Worm (Caenorhabditis elegans) whole organism, L4 larva: ENCODE data around the gene R09E10.2.
"Not testable (repeated sequence)": the region's sequence is repeated elsewhere in the genome, so short reads cannot be mapped to it uniquely, and the experiment has no call there.

Experiments
- D1046.2 ChIP-seq: fragments of 200-800 bp; sonication (Bioruptor generic); IDR thresholded peaks from 2 replicates; pipeline ENCODE4 v1.3.6; 2022; ENCODE audit warnings: missing genetic modification characterization, missing compliant biosample characterization
- F26F4.8 ChIP-seq: fragments of 200-800 bp; sonication (Bioruptor generic); conservative IDR thresholded peaks from 2 replicates; pipeline ENCODE4 v1.3.6; 2022; ENCODE audit warnings: missing genetic modification characterization, missing compliant biosample characterization
- T20F7.1 ChIP-seq: fragments of 200-800 bp; sonication (Bioruptor generic); optimal IDR thresholded peaks from 2 replicates; lab custom pipeline; 2018; ENCODE audit warnings: mild to moderate bottlenecking, missing genetic modification characterization, missing compliant biosample characterization
- Y48G9A.11 ChIP-seq: fragments of 200-800 bp; sonication (Bioruptor generic); IDR thresholded peaks from 2 replicates; pipeline ENCODE4 v1.3.6; 2022; ENCODE audit warnings: missing genetic modification reagents, missing genetic modification characterization, missing compliant biosample characterization
- Y5F2A.4 ChIP-seq: fragments of 200-800 bp; sonication (Bioruptor generic); optimal IDR thresholded peaks from 2 replicates; lab custom pipeline; 2018; ENCODE audit warnings: mild to moderate bottlenecking, missing genetic modification characterization, missing compliant biosample characterization
- aha-1 ChIP-seq: fragments of 150-350 bp; peaks from one replicate; lab custom pipeline; 2014; ENCODE audit warnings: missing biosample characterization, missing genetic modification characterization
- aly-2 ChIP-seq: sonication (generic microtip); optimal IDR thresholded peaks from 2 replicates; lab custom pipeline; 2018; ENCODE audit warnings: missing biosample characterization, missing genetic modification characterization
- ama-1 ChIP-seq: fragments of 150-350 bp; optimal IDR thresholded peaks from 2 replicates; lab custom pipeline; 2014; ENCODE audit warnings: inconsistent platforms, mixed read lengths
- arid-1 ChIP-seq: fragments of 200-800 bp; sonication (Bioruptor generic); conservative IDR thresholded peaks from 2 replicates; pipeline ENCODE4 v1.3.6; 2022; ENCODE audit warnings: missing genetic modification reagents, missing genetic modification characterization, missing compliant biosample characterization
- ctbp-1 ChIP-seq: fragments of 200-800 bp; sonication (Bioruptor generic); IDR thresholded peaks from 2 replicates; pipeline ENCODE4 v1.3.6; 2022; ENCODE audit warnings: missing genetic modification reagents, missing genetic modification characterization, missing compliant biosample characterization
- daf-16 ChIP-seq, 3 experiments: sonication (generic microtip); optimal IDR thresholded peaks; 2 replicates each; lab custom pipeline; 2016 to 2017; ENCODE audit warnings: missing genetic modification characterization in 3 of 3, missing genetic modification reagents in 3 of 3, mild to moderate bottlenecking in 2 of 3, missing compliant biosample characterization in 2 of 3, missing biosample characterization in 1 of 3, moderate library complexity in 1 of 3
- dmd-6 ChIP-seq: fragments of 200-800 bp; sonication (Bioruptor generic); IDR thresholded peaks from 2 replicates; pipeline ENCODE4 v1.3.6; 2022; ENCODE audit warnings: missing genetic modification reagents, missing genetic modification characterization, missing compliant biosample characterization
- dmd-8 ChIP-seq: fragments of 200-800 bp; sonication (Bioruptor generic); IDR thresholded peaks from 2 replicates; pipeline ENCODE4 v1.3.6; 2022; ENCODE audit warnings: missing genetic modification characterization, missing compliant biosample characterization
- dmd-9 ChIP-seq: fragments of 200-800 bp; sonication (Bioruptor generic); IDR thresholded peaks from 2 replicates; pipeline ENCODE4 v1.3.6; 2022; ENCODE audit warnings: missing genetic modification reagents, missing genetic modification characterization, missing compliant biosample characterization
- egl-27 ChIP-seq: sonication (generic microtip); optimal IDR thresholded peaks from 3 replicates; lab custom pipeline; 2017; ENCODE audit warnings: missing biosample characterization, missing genetic modification reagents, missing genetic modification characterization
- egl-43 ChIP-seq: fragments of 200-800 bp; sonication (Bioruptor generic); IDR thresholded peaks from 2 replicates; pipeline ENCODE4 v1.3.6; 2022; ENCODE audit warnings: missing genetic modification reagents, missing genetic modification characterization, missing compliant biosample characterization
- hlh-11 ChIP-seq: fragments of 200-800 bp; sonication (Bioruptor generic); optimal IDR thresholded peaks from 2 replicates; lab custom pipeline; 2018; ENCODE audit warnings: mild to moderate bottlenecking, missing genetic modification characterization, missing compliant biosample characterization
- hmg-1.1 ChIP-seq: fragments of 200-800 bp; sonication (Bioruptor generic); IDR thresholded peaks from 2 replicates; pipeline ENCODE4 v1.3.6; 2022; ENCODE audit warnings: missing genetic modification reagents, missing genetic modification characterization, missing compliant biosample characterization
- lim-7 ChIP-seq: fragments of 200-800 bp; sonication (Bioruptor generic); IDR thresholded peaks from 2 replicates; pipeline ENCODE4 v1.3.6; 2022; ENCODE audit warnings: missing genetic modification characterization, missing compliant biosample characterization
- lin-1 ChIP-seq: fragments of 200-800 bp; sonication (Bioruptor generic); IDR thresholded peaks from 2 replicates; pipeline ENCODE4 v1.3.6; 2022; ENCODE audit warnings: missing genetic modification reagents, missing genetic modification characterization, missing compliant biosample characterization
- lin-29 ChIP-seq: fragments of 200-800 bp; sonication (Bioruptor generic); IDR thresholded peaks from 2 replicates; pipeline ENCODE4 v1.3.6; 2022; ENCODE audit warnings: missing genetic modification reagents, missing genetic modification characterization, missing compliant biosample characterization
- lin-38 ChIP-seq: fragments of 200-800 bp; sonication (Bioruptor generic); IDR thresholded peaks from 2 replicates; pipeline ENCODE4 v1.3.6; 2022; ENCODE audit warnings: missing genetic modification reagents, missing genetic modification characterization, missing compliant biosample characterization
- madf-5 ChIP-seq, 2 experiments: fragments of 200-800 bp; sonication (Bioruptor generic); IDR thresholded peaks; 2 replicates each; pipeline ENCODE4 v1.3.6; 2022; ENCODE audit warnings: missing compliant biosample characterization in 2 of 2, missing genetic modification characterization in 2 of 2
- mdt-29 ChIP-seq: fragments of 200-800 bp; sonication (Bioruptor generic); IDR thresholded peaks from 2 replicates; pipeline ENCODE4 v1.3.6; 2022; ENCODE audit warnings: missing genetic modification reagents, missing genetic modification characterization, missing compliant biosample characterization
- mxl-3 ChIP-seq: fragments of 200-800 bp; sonication (Bioruptor generic); optimal IDR thresholded peaks from 2 replicates; lab custom pipeline; 2018; ENCODE audit warnings: mild to moderate bottlenecking, missing genetic modification characterization, missing compliant biosample characterization
- nhr-28 ChIP-seq: fragments of 150-350 bp; optimal IDR thresholded peaks from 2 replicates; lab custom pipeline; 2014; ENCODE audit warnings: missing biosample characterization, missing genetic modification characterization
- nhr-77 ChIP-seq: fragments of 150-350 bp; optimal IDR thresholded peaks from 2 replicates; lab custom pipeline; 2014; ENCODE audit warnings: missing biosample characterization, missing genetic modification characterization
- pha-4 ChIP-seq, 2 experiments: fragments of 150-350 bp in 1 of 2; fragments of 200-800 bp in 1 of 2; sonication (Bioruptor generic) in 1 of 2; IDR thresholded peaks in 1 of 2; optimal IDR thresholded peaks in 1 of 2; 2 replicates each; pipeline versions ENCODE4 v1.3.6 to Lab custom; 2014 to 2022; ENCODE audit warnings: missing genetic modification characterization in 2 of 2, missing genetic modification reagents in 2 of 2, missing biosample characterization in 1 of 2, missing compliant biosample characterization in 1 of 2
- php-3 ChIP-seq: fragments of 200-800 bp; sonication (Bioruptor generic); IDR thresholded peaks from 2 replicates; pipeline ENCODE4 v1.3.6; 2022; ENCODE audit warnings: missing genetic modification reagents, missing genetic modification characterization, missing compliant biosample characterization
- pqm-1 ChIP-seq: sonication (generic microtip); optimal IDR thresholded peaks from 2 replicates; lab custom pipeline; 2017; ENCODE audit warnings: missing biosample characterization, missing genetic modification characterization
- rbr-2 ChIP-seq: sonication (generic microtip); optimal IDR thresholded peaks from 2 replicates; lab custom pipeline; 2016; ENCODE audit warnings: missing genotype, missing genetic modification characterization, missing compliant biosample characterization
- set-16 ChIP-seq: fragments of 200-800 bp; sonication (Bioruptor generic); IDR thresholded peaks from 2 replicates; pipeline ENCODE4 v1.3.6; 2022; ENCODE audit warnings: missing genetic modification reagents, missing genetic modification characterization, missing compliant biosample characterization
- snpc-1.2 ChIP-seq: fragments of 200-800 bp; sonication (Bioruptor generic); IDR thresholded peaks from 2 replicates; pipeline ENCODE4 v1.3.6; 2022; ENCODE audit warnings: missing genetic modification reagents, missing genetic modification characterization, missing compliant biosample characterization
- tag-97 ChIP-seq: fragments of 200-800 bp; sonication (Bioruptor generic); IDR thresholded peaks from 2 replicates; pipeline ENCODE4 v1.3.6; 2022; ENCODE audit warnings: missing genetic modification characterization, missing compliant biosample characterization
- tra-1 ChIP-seq: fragments of 200-800 bp; sonication (Bioruptor generic); IDR thresholded peaks from 2 replicates; pipeline ENCODE4 v1.3.6; 2022; ENCODE audit warnings: missing genetic modification reagents, missing genetic modification characterization, missing compliant biosample characterization
- vab-7 ChIP-seq: fragments of 200-800 bp; sonication (Bioruptor generic); IDR thresholded peaks from 2 replicates; pipeline ENCODE4 v1.3.6; 2022; ENCODE audit warnings: missing genetic modification reagents, missing genetic modification characterization, missing compliant biosample characterization
- zag-1 ChIP-seq: fragments of 150-350 bp; optimal IDR thresholded peaks from 2 replicates; lab custom pipeline; 2014; ENCODE audit warnings: missing biosample characterization, missing genetic modification characterization
- zip-11 ChIP-seq: fragments of 200-800 bp; sonication (Bioruptor generic); IDR thresholded peaks from 2 replicates; pipeline ENCODE4 v1.3.6; 2022; ENCODE audit warnings: missing genetic modification characterization, missing compliant biosample characterization

R09E10.2 gene

DNA sequence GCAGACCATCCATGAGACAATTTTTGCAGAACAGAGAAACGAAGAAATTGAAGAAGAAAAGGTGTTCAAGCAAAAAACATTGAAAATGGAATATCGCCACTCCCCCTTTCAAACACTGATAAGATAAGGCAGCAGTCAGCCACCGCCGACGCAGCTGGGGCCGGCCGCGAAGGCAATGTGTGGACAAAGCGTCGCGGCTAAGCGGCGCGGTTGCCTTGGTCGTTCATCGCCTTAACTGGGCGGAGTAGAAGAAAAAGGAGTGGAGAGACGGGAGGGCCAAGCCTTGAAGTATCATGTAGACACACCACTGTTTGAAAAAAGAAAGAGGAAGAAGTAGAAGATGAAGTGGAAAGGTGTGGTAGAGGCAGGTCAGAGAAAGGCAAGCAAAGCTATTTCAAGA, 12.9 kb upstream of the R09E10.2 start (continued):
- TF ChIP-seq ctbp-1 (GFP tag; lab: Robert Waterston, UW) (0 out of 2 replicates have a peak, but pooled peaks have one; percentile 14), tag-97 (GFP tag; lab: Robert Waterston, UW) (no peak), zip-11 (GFP tag; lab: Robert Waterston, UW) (no peak), aha-1 (tag; lab: Kevin White, UChicago) (peak; percentile 72), lin-1 (GFP tag; lab: Robert Waterston, UW) (peak; percentile 41; the same call in 1 of the 2 replicates), ama-1 (peak; percentile 4), egl-43 (GFP tag; lab: Robert Waterston, UW) (peak; percentile 37; the same call in 1 of the 2 replicates), dmd-6 (peak; percentile 59), rbr-2 (tag; lab: Kevin White, UChicago) (peak; percentile 15), zag-1 (tag; lab: Kevin White, UChicago) (no peak), Y5F2A.4 (GFP tag; lab: Kevin White, UChicago) (no peak), egl-27 (tag; lab: Kevin White, UChicago) (no peak), T20F7.1 (GFP tag; lab: Kevin White, UChicago) (no peak), dmd-9 (GFP tag; lab: Robert Waterston, UW) (no peak), nhr-77 (tag; lab: Kevin White, UChicago) (peak; percentile 8), pqm-1 (tag; lab: Kevin White, UChicago) (peak; percentile 55), mxl-3 (peak; percentile 97), set-16 (GFP tag; lab: Robert Waterston, UW) (peak; percentile 83), madf-5 (GFP tag; IDR thresholded peaks at IDR 0.05; lab: Robert Waterston, UW) (no peak), nhr-28 (tag; lab: Kevin White, UChicago) (peak; percentile 61), daf-16 (GFP tag; optimal IDR thresholded peaks at IDR 0.05; lab: Kevin White, UChicago) (no peak), daf-16 (tag; optimal IDR thresholded peaks at IDR 0.05; lab: Kevin White, UChicago) (peak; percentile 55), aly-2 (tag; lab: Kevin White, UChicago) (no peak), tra-1 (GFP tag; lab: Robert Waterston, UW) (0 out of 2 replicates have a peak, but pooled peaks have one; percentile 28), hlh-11 (tag; lab: Kevin White, UChicago) (peak; percentile 84)

DNA sequence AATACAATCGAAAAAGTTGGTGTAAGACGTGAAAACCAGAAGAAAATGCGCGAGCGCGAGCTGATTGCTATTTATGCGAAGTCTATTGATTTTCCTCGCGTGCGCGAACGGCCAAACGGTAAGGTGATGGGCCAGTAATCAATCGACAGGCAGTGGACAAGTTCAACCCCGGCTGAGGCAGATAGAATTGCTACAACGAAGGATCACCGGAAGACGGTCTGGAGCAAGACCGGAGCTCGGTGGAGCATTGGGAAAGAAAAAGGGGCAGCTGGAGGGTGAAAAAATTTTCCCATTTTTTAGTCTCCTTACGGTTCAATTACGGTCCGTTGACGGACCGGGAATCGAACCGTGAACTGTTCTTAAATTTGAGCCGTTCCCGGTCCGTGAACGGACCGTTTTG, 5.3 kb upstream of the R09E10.2 start:
- peak; percentile 50; the same call in 1 of the 2 replicates for TF ChIP-seq Y48G9A.11
- peak; percentile 61; the same call in 1 of the 2 replicates for TF ChIP-seq lim-7 (GFP tag; lab: Robert Waterston, UW)
- peak; percentile 50; the same call in 1 of the 2 replicates for TF ChIP-seq ctbp-1 (GFP tag; lab: Robert Waterston, UW)
- peak; percentile 48; the same call in 1 of the 2 replicates for TF ChIP-seq php-3
- TF ChIP-seq pha-4 (GFP tag; IDR thresholded peaks at IDR 0.05; lab: Robert Waterston, UW), result peak; percentile 54
- not testable (repeated sequence) for TF ChIP-seq pha-4 (tag; optimal IDR thresholded peaks at IDR 0.05; lab: Kevin White, UChicago)
- peak; percentile 88 for TF ChIP-seq snpc-1.2 (GFP tag; lab: Robert Waterston, UW)
- peak; percentile 54; the same call in 1 of the 2 replicates for TF ChIP-seq mdt-29 (GFP tag; lab: Robert Waterston, UW)
- TF ChIP-seq dmd-8 (GFP tag; lab: Robert Waterston, UW), result peak; percentile 68; the same call in 1 of the 2 replicates
- TF ChIP-seq vab-7 (GFP tag; lab: Robert Waterston, UW), result peak; percentile 61
- peak; percentile 83 for TF ChIP-seq egl-43 (GFP tag; lab: Robert Waterston, UW)
- peak; percentile 56 for TF ChIP-seq set-16 (GFP tag; lab: Robert Waterston, UW)
- peak; percentile 35; the same call in 1 of the 2 replicates for TF ChIP-seq lin-38
- 0 out of 2 replicates have a peak, but pooled peaks have one; percentile 12 for TF ChIP-seq lin-29 (GFP tag; lab: Robert Waterston, UW)
- TF ChIP-seq hmg-1.1 (GFP tag; lab: Robert Waterston, UW), result 0 out of 2 replicates have a peak, but pooled peaks have one; percentile 17
- TF ChIP-seq arid-1 (GFP tag; lab: Robert Waterston, UW), result 0 out of 2 replicates have a peak, but pooled peaks have one; percentile 50
- TF ChIP-seq D1046.2 (GFP tag; lab: Robert Waterston, UW), result 0 out of 2 replicates have a peak, but pooled peaks have one; percentile 62
- TF ChIP-seq F26F4.8 (GFP tag; lab: Robert Waterston, UW), result peak; percentile 54; the same call in 1 of the 2 replicates
